Fruit fly (Drosophila melanogaster) whole organism, embryonic: ENCODE results near the gene HDAC4.

Experiments used
- Aef1 ChIP-seq: fragments of 200-800 bp; sonication (Bioruptor generic); IDR thresholded peaks from 3 replicates; pipeline ENCODE4 v1.3.6; 2022; ENCODE audit warnings: missing biosample characterization, missing genetic modification characterization
- Bgb ChIP-seq: fragments of 200-800 bp; sonication (Bioruptor generic); IDR thresholded peaks from 2 replicates; pipeline ENCODE4 v1.3.6; 2022; ENCODE audit warnings: missing biosample characterization, missing genetic modification characterization; ENCODE audit not compliant: partially characterized antibody
- CG10979 ChIP-seq: fragments of 200-800 bp; sonication (Bioruptor generic); optimal IDR thresholded peaks from 2 replicates; lab custom pipeline; 2018; ENCODE audit warnings: missing biosample characterization, mild to moderate bottlenecking, missing genetic modification characterization, moderate library complexity
- CG11398 ChIP-seq: fragments of 200-800 bp; sonication (Bioruptor generic); optimal IDR thresholded peaks from 2 replicates; lab custom pipeline; 2016; ENCODE audit warnings: missing biosample characterization, missing genetic modification characterization
- CG12299 ChIP-seq: fragments of 200-800 bp; sonication (Bioruptor generic); optimal IDR thresholded peaks from 2 replicates; lab custom pipeline; 2018; ENCODE audit warnings: missing biosample characterization, mild to moderate bottlenecking, missing genetic modification characterization
- CG12769 ChIP-seq: fragments of 200-800 bp; sonication (Bioruptor generic); optimal IDR thresholded peaks from 2 replicates; lab custom pipeline; 2019; ENCODE audit warnings: missing biosample characterization, mild to moderate bottlenecking, missing genetic modification characterization, moderate library complexity
- CG14441 ChIP-seq: fragments of 200-800 bp; sonication (Bioruptor generic); IDR thresholded peaks from 2 replicates; pipeline ENCODE4 v1.3.6; 2022; ENCODE audit warnings: missing biosample characterization, missing genetic modification characterization
- CG15269 ChIP-seq: fragments of 200-800 bp; sonication (Bioruptor generic); optimal IDR thresholded peaks from 2 replicates; lab custom pipeline; 2018; ENCODE audit warnings: missing biosample characterization, mild to moderate bottlenecking, missing genetic modification characterization, moderate library complexity
- CG15479 ChIP-seq: fragments of 200-800 bp; sonication (Bioruptor generic); optimal IDR thresholded peaks from 3 replicates; lab custom pipeline; 2019; ENCODE audit warnings: missing biosample characterization, mild to moderate bottlenecking, missing genetic modification characterization, moderate library complexity
- CG16863 ChIP-seq: fragments of 200-800 bp; sonication (Bioruptor generic); optimal IDR thresholded peaks from 3 replicates; lab custom pipeline; 2016; ENCODE audit warnings: missing biosample characterization, missing genetic modification characterization
- CG17829 ChIP-seq: fragments of 200-800 bp; optimal IDR thresholded peaks from 2 replicates; lab custom pipeline; 2019; ENCODE audit warnings: missing biosample characterization, mild to moderate bottlenecking, missing genetic modification characterization, moderate library complexity
- CG2889 ChIP-seq: fragments of 200-800 bp; sonication (Bioruptor generic); IDR thresholded peaks from 3 replicates; pipeline ENCODE4 v1.3.6; 2022; ENCODE audit warnings: missing biosample characterization, missing genetic modification characterization
- CG32532 ChIP-seq: fragments of 200-800 bp; sonication (Bioruptor generic); IDR thresholded peaks from 2 replicates; pipeline ENCODE4 v1.3.6; 2022; ENCODE audit warnings: missing biosample characterization, missing genetic modification characterization
- CG32772 ChIP-seq: fragments of 200-800 bp; sonication (Bioruptor generic); IDR thresholded peaks from 2 replicates; pipeline ENCODE4 v1.3.6; 2022; ENCODE audit warnings: missing biosample characterization, missing genetic modification characterization
- CG3407 ChIP-seq: fragments of 200-800 bp; sonication (Bioruptor generic); optimal IDR thresholded peaks from 2 replicates; lab custom pipeline; 2018; ENCODE audit warnings: missing biosample characterization, mild to moderate bottlenecking, missing genetic modification characterization
- CG5953 ChIP-seq: fragments of 200-800 bp; sonication (Bioruptor generic); IDR thresholded peaks from 2 replicates; pipeline ENCODE4 v1.3.6; 2022; ENCODE audit warnings: missing biosample characterization, missing genetic modification characterization
- CG6254 ChIP-seq: fragments of 200-800 bp; sonication (Bioruptor generic); optimal IDR thresholded peaks from 3 replicates; lab custom pipeline; 2017; ENCODE audit warnings: mild to moderate bottlenecking, missing biosample characterization, missing genetic modification reagents, missing genetic modification characterization
- CG6689 ChIP-seq: fragments of 200-800 bp; sonication (Bioruptor generic); IDR thresholded peaks from 2 replicates; pipeline ENCODE4 v1.3.6; 2022; ENCODE audit warnings: missing biosample characterization, missing genetic modification characterization
- CG7556 ChIP-seq: fragments of 200-800 bp; sonication (Bioruptor generic); optimal IDR thresholded peaks from 2 replicates; lab custom pipeline; 2017; ENCODE audit warnings: missing biosample characterization, mild to moderate bottlenecking, missing genetic modification characterization
- CG7928 ChIP-seq: fragments of 200-800 bp; sonication (Bioruptor generic); optimal IDR thresholded peaks from 2 replicates; lab custom pipeline; 2017; ENCODE audit warnings: missing biosample characterization, mild to moderate bottlenecking, missing genetic modification characterization
- CG8089 ChIP-seq: fragments of 200-800 bp; sonication (Bioruptor generic); optimal IDR thresholded peaks from 3 replicates; lab custom pipeline; 2016; ENCODE audit warnings: missing biosample characterization, missing genetic modification characterization
- CG8290 ChIP-seq, 3 experiments: fragments of 200-800 bp; sonication (Bioruptor generic); optimal IDR thresholded peaks; 2 replicates each; lab custom pipeline; 2016 to 2019; ENCODE audit warnings: missing biosample characterization in 3 of 3, missing genetic modification characterization in 3 of 3, mild to moderate bottlenecking in 2 of 3, moderate library complexity in 1 of 3
- CG9215 ChIP-seq: fragments of 200-800 bp; sonication (Bioruptor generic); IDR thresholded peaks from 2 replicates; pipeline ENCODE4 v1.3.6; 2022; ENCODE audit warnings: missing biosample characterization, missing genetic modification characterization
- Deaf1 ChIP-seq: fragments of 200-800 bp; optimal IDR thresholded peaks from 3 replicates; lab custom pipeline; 2019; ENCODE audit warnings: missing biosample characterization, mild to moderate bottlenecking, missing genetic modification characterization, moderate library complexity
- H15 ChIP-seq: fragments of 200-800 bp; sonication (Bioruptor generic); IDR thresholded peaks from 3 replicates; pipeline ENCODE4 v1.3.6; 2022; ENCODE audit warnings: missing biosample characterization, missing genetic modification characterization
- Lpt ChIP-seq: fragments of >200 bp; optimal IDR thresholded peaks from 2 replicates; lab custom pipeline; 2018; ENCODE audit warnings: missing biosample characterization, missing genetic modification characterization
- MESR4 ChIP-seq: fragments of 200-800 bp; sonication (Bioruptor generic); optimal IDR thresholded peaks from 2 replicates; lab custom pipeline; 2018; ENCODE audit warnings: missing biosample characterization, mild to moderate bottlenecking, missing genetic modification characterization, moderate library complexity
- Med ChIP-seq: fragments of 200-800 bp; sonication (Bioruptor generic); peaks from one replicate; lab custom pipeline; 2016; ENCODE audit warnings: missing biosample characterization, missing genetic modification characterization, mild to moderate bottlenecking, inconsistent platforms, moderate library complexity
- NK7.1 ChIP-seq: fragments of 200-800 bp; sonication (Bioruptor generic); optimal IDR thresholded peaks from 3 replicates; lab custom pipeline; 2016; ENCODE audit warnings: missing biosample characterization, missing genetic modification characterization
- Neu2 ChIP-seq: fragments of 200-800 bp; sonication (Bioruptor generic); optimal IDR thresholded peaks from 3 replicates; lab custom pipeline; 2016; ENCODE audit warnings: missing biosample characterization, missing genetic modification characterization, borderline replicate concordance
- Nf-YB ChIP-seq: fragments of 200-800 bp; sonication (Bioruptor generic); optimal IDR thresholded peaks from 3 replicates; lab custom pipeline; 2019; ENCODE audit warnings: missing biosample characterization, mild to moderate bottlenecking, missing genetic modification characterization, moderate library complexity
- Pdp1 ChIP-seq, 2 experiments: fragments of 200-800 bp; sonication (Bioruptor generic); optimal IDR thresholded peaks; 3 replicates each; lab custom pipeline; 2016; ENCODE audit warnings: missing biosample characterization in 2 of 2, missing genetic modification characterization in 2 of 2, mild to moderate bottlenecking in 1 of 2, moderate library complexity in 1 of 2
- Sox100B ChIP-seq: fragments of 200-800 bp; sonication (Bioruptor generic); optimal IDR thresholded peaks from 3 replicates; lab custom pipeline; 2018; ENCODE audit warnings: missing biosample characterization, mild to moderate bottlenecking, missing genetic modification characterization
- Tbp ChIP-seq: fragments of >200 bp; optimal IDR thresholded peaks from 2 replicates; lab custom pipeline; 2018; ENCODE audit warnings: missing biosample characterization, missing genetic modification characterization
- Usf ChIP-seq: fragments of 200-800 bp; sonication (Bioruptor generic); optimal IDR thresholded peaks from 2 replicates; lab custom pipeline; 2017; ENCODE audit warnings: missing genotype, missing biosample characterization, missing genetic modification characterization
- ara ChIP-seq: fragments of 200-800 bp; sonication (Bioruptor generic); IDR thresholded peaks from 2 replicates; pipeline ENCODE4 v1.3.6; 2022; ENCODE audit warnings: missing biosample characterization, missing genetic modification characterization
- caup ChIP-seq: fragments of 200-800 bp; sonication (Bioruptor generic); optimal IDR thresholded peaks from 3 replicates; lab custom pipeline; 2017; ENCODE audit warnings: missing biosample characterization, mild to moderate bottlenecking, missing genetic modification characterization, moderate library complexity; ENCODE audit not compliant: severe bottlenecking
- ci ChIP-seq: fragments of 200-800 bp; sonication (Bioruptor generic); IDR thresholded peaks from 3 replicates; pipeline ENCODE4 v1.3.6; 2022; ENCODE audit warnings: missing biosample characterization, missing genetic modification characterization
- da ChIP-seq: fragments of 200-800 bp; sonication (Bioruptor generic); optimal IDR thresholded peaks from 2 replicates; lab custom pipeline; 2016; ENCODE audit warnings: missing biosample characterization, missing genetic modification characterization
- dmrt99B ChIP-seq: fragments of 200-800 bp; sonication (Bioruptor generic); optimal IDR thresholded peaks from 2 replicates; lab custom pipeline; 2018; ENCODE audit warnings: missing biosample characterization, mild to moderate bottlenecking, missing genetic modification characterization, moderate library complexity
- exex ChIP-seq: fragments of 200-800 bp; sonication (Bioruptor generic); optimal IDR thresholded peaks from 4 replicates; lab custom pipeline; 2018; ENCODE audit warnings: missing biosample characterization, mild to moderate bottlenecking, missing genetic modification characterization, moderate library complexity
- gcm ChIP-seq: fragments of 200-800 bp; sonication (Bioruptor generic); optimal IDR thresholded peaks from 2 replicates; lab custom pipeline; 2019; ENCODE audit warnings: missing biosample characterization, mild to moderate bottlenecking, missing genetic modification characterization, moderate library complexity
- lov ChIP-seq, 2 experiments: fragments of 200-800 bp in 1 of 2; fragments of >200 bp in 1 of 2; sonication (Bioruptor generic) in 1 of 2; IDR thresholded peaks in 1 of 2; optimal IDR thresholded peaks in 1 of 2; 2 replicates in 1 of 2; 3 replicates in 1 of 2; pipeline versions ENCODE4 v1.3.6 to Lab custom; 2017 to 2022; ENCODE audit warnings: missing biosample characterization in 1 of 2, missing genetic modification characterization in 1 of 2
- luna ChIP-seq: fragments of 200-800 bp; sonication (Bioruptor generic); optimal IDR thresholded peaks from 2 replicates; lab custom pipeline; 2016; ENCODE audit warnings: missing biosample characterization, missing genetic modification characterization
- maf-S ChIP-seq: fragments of 200-800 bp; sonication (Bioruptor generic); optimal IDR thresholded peaks from 2 replicates; lab custom pipeline; 2016; ENCODE audit warnings: missing biosample characterization, missing genetic modification characterization
- row ChIP-seq: fragments of 200-800 bp; sonication (Bioruptor generic); IDR thresholded peaks from 3 replicates; pipeline ENCODE4 v1.3.6; 2022; ENCODE audit warnings: missing biosample characterization, missing genetic modification characterization
- slbo ChIP-seq: fragments of 200-800 bp; sonication (Bioruptor generic); IDR thresholded peaks from 2 replicates; pipeline ENCODE4 v1.3.6; 2022; ENCODE audit warnings: missing biosample characterization, missing genetic modification characterization
- wdn ChIP-seq: fragments of 200-800 bp; sonication (Bioruptor generic); IDR thresholded peaks from 2 replicates; pipeline ENCODE4 v1.3.6; 2022; ENCODE audit warnings: missing biosample characterization, missing genetic modification characterization

HDAC4 gene

DNA sequence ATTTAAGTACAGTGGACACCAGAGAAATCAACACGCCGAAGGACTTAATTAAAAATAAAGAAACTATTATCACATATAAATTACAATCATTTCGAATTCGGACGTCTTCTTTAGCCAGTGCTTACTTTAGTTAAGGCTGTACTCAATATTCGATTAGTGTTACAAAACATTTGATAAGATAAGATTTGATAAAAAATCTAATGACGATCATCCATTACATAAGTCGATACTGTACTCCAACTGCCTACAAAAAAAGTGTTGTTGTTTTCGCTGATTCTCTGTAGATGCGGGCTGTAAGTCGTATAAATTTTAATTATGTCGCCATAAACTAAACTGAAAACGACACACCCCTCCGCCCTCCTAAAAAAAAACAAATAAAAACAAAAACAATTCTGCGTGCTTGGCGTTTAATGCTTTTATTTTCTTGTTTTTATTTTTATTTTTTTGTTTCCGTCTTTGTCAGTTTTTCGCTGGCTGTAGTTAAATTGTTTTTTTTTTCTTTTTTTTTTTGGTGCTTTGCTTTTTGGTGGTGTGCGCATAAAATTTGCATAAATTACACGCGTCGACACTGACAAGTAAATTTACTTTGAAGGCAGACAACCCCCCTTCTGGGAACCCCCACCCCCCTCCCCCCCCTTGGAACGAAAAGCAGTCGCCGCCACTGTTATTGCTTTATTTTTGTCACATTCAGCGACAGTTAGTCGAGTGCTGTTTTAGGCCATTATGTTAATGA, 50.5 kb downstream of the HDAC4 start (continued):
- TF ChIP-seq Usf (GFP tag; lab: Kevin White, UChicago) (no peak), lov (optimal IDR thresholded peaks at IDR 0.05; lab: Kevin White, UChicago) (no peak), lov (GFP tag; IDR thresholded peaks at IDR 0.05; lab: Robert Waterston, UW) (no peak), NK7.1 (GFP tag; lab: Kevin White, UChicago) (no peak), Aef1 (GFP tag; lab: Robert Waterston, UW) (no peak), CG12299 (tag; lab: Kevin White, UChicago) (no peak), gcm (GFP tag; lab: Kevin White, UChicago) (no peak), CG2889 (GFP tag; lab: Robert Waterston, UW) (0 out of 3 replicates have a peak, but pooled peaks have one; percentile 22), Deaf1 (tag; lab: Kevin White, UChicago) (no peak), CG16863 (GFP tag; lab: Kevin White, UChicago) (no peak), CG6689 (GFP tag; lab: Robert Waterston, UW) (0 out of 2 replicates have a peak, but pooled peaks have one; percentile 10), CG32772 (GFP tag; lab: Robert Waterston, UW) (peak; percentile 54), slbo (GFP tag; lab: Robert Waterston, UW) (peak; percentile 58), CG6254 (GFP tag; lab: Kevin White, UChicago) (no peak), Pdp1 (GFP tag; optimal IDR thresholded peaks at IDR 0.05; lab: Kevin White, UChicago) (peak in 1 of 2 experiments; percentile 87), exex (tag; lab: Kevin White, UChicago) (peak; percentile 85), CG15269 (tag; lab: Kevin White, UChicago) (no peak), CG7556 (GFP tag; lab: Kevin White, UChicago) (no peak), CG32532 (peak; percentile 44; the same call in 1 of the 2 replicates), CG15479 (GFP tag; lab: Kevin White, UChicago) (no peak), caup (GFP tag; lab: Kevin White, UChicago) (no peak), MESR4 (GFP tag; lab: Kevin White, UChicago) (no peak), ara (GFP tag; lab: Robert Waterston, UW) (0 out of 2 replicates have a peak, but pooled peaks have one; percentile 7), CG8089 (no peak), CG10979 (tag; lab: Kevin White, UChicago) (no peak), Nf-YB (no peak), CG8290 (GFP tag; optimal IDR thresholded peaks at IDR 0.05; lab: Kevin White, UChicago) (no peak), CG8290 (tag; optimal IDR thresholded peaks at IDR 0.05; lab: Kevin White, UChicago) (peak in 1 of 2 experiments; percentile 14), Sox100B (GFP tag; lab: Kevin White, UChicago) (no peak), Tbp (no peak), wdn (peak; percentile 31; the same call in 1 of the 2 replicates), CG5953 (no peak), CG7928 (GFP tag; lab: Kevin White, UChicago) (no peak), CG3407 (GFP tag; lab: Kevin White, UChicago) (no peak), CG12769 (tag; lab: Kevin White, UChicago) (peak; percentile 57), ci (no peak), CG17829 (tag; lab: Kevin White, UChicago) (no peak), Lpt (GFP tag; lab: Kevin White, UChicago) (no peak), Neu2 (GFP tag; lab: Kevin White, UChicago) (no peak), Med (peak; percentile 79), dmrt99B (peak; percentile 6), CG9215 (GFP tag; lab: Robert Waterston, UW) (no peak), CG14441 (GFP tag; lab: Robert Waterston, UW) (peak; percentile 43; the same call in 1 of the 2 replicates), luna (GFP tag; lab: Kevin White, UChicago) (no peak), row (GFP tag; lab: Robert Waterston, UW) (peak; percentile 29), H15 (GFP tag; lab: Robert Waterston, UW) (no peak), Bgb (no peak), CG11398 (GFP tag; lab: Kevin White, UChicago) (no peak), da (GFP tag; lab: Kevin White, UChicago) (no peak), maf-S (GFP tag; lab: Kevin White, UChicago) (no peak)
